Worm (Caenorhabditis elegans): ENCODE data around the gene F41E6.17.

F41E6.17 gene

ce11 chrV:8652177-8652576 lies 28.3 kb downstream of the F41E6.17 start:
- no peak for TF ChIP-seq mep-1 (tag; optimal IDR thresholded peaks at IDR 0.05)
- TF ChIP-seq elt-3 (tag; optimal IDR thresholded peaks at IDR 0.05) = no peak
- no peak for TF ChIP-seq bed-3 (GFP tag; optimal IDR thresholded peaks at IDR 0.05)
- TF ChIP-seq cnd-1 (tag; optimal IDR thresholded peaks at IDR 0.05) = no peak
- no peak for TF ChIP-seq nhr-12 (tag; optimal IDR thresholded peaks at IDR 0.05)

- TF ChIP-seq unc-62 (GFP tag; optimal IDR thresholded peaks at IDR 0.05) = peak; percentile 41
- TF ChIP-seq lin-32 (GFP tag; optimal IDR thresholded peaks at IDR 0.05) = no peak
Measured at ce11 chrV:8653080-8653821, 29.4 kb downstream of the F41E6.17 start.

ce11 chrV:8654460-8655419 lies 30.8 kb downstream of the F41E6.17 start:
- TF ChIP-seq elt-3 (tag; optimal IDR thresholded peaks at IDR 0.05) (no peak), hlh-1 (tag; optimal IDR thresholded peaks at IDR 0.05) (peak; percentile 85), tbx-8 (GFP tag; optimal IDR thresholded peaks at IDR 0.05) (no peak), elt-1 (tag; optimal IDR thresholded peaks at IDR 0.05; ENCODE audit: borderline replicate concordance, insufficient read depth) (no peak), mls-2 (tag; optimal IDR thresholded peaks at IDR 0.05) (no peak), lin-13 (tag; optimal IDR thresholded peaks at IDR 0.05) (no peak), M03D4.4 (tag; optimal IDR thresholded peaks at IDR 0.05) (no peak), nhr-12 (tag; optimal IDR thresholded peaks at IDR 0.05) (no peak), sptf-1 (tag; optimal IDR thresholded peaks at IDR 0.05) (no peak), zip-8 (tag; optimal IDR thresholded peaks at IDR 0.05) (no peak), unc-62 (GFP tag; optimal IDR thresholded peaks at IDR 0.05) (peak; percentile 62), ceh-43 (GFP tag; optimal IDR thresholded peaks at IDR 0.05) (no peak), unc-120 (tag; optimal IDR thresholded peaks at IDR 0.05; ENCODE audit: poor library complexity, severe bottlenecking) (peak; percentile 15)

ce11 chrV:8657911-8658310 lies 34.0 kb downstream of the F41E6.17 start:
- TF ChIP-seq tbx-8 (GFP tag; optimal IDR thresholded peaks at IDR 0.05) = no peak
- TF ChIP-seq sptf-1 (tag; optimal IDR thresholded peaks at IDR 0.05) = no peak
- no peak for TF ChIP-seq pha-4 (tag; optimal IDR thresholded peaks at IDR 0.05)
- no peak for TF ChIP-seq unc-39 (tag; optimal IDR thresholded peaks at IDR 0.05)

- TF ChIP-seq flh-1 (GFP tag; optimal IDR thresholded peaks at IDR 0.05) (no peak), M03D4.4 (tag; optimal IDR thresholded peaks at IDR 0.05) (no peak), hlh-1 (tag; optimal IDR thresholded peaks at IDR 0.05) (peak; percentile 96), unc-62 (GFP tag; optimal IDR thresholded peaks at IDR 0.05) (peak; percentile 70), unc-120 (tag; optimal IDR thresholded peaks at IDR 0.05; ENCODE audit: poor library complexity, severe bottlenecking) (peak; percentile 55)
Measured at ce11 chrV:8658577-8659362, 34.9 kb downstream of the F41E6.17 start.

- TF ChIP-seq elt-1 (tag; optimal IDR thresholded peaks at IDR 0.05; ENCODE audit: borderline replicate concordance, insufficient read depth) (peak; percentile 96), ham-2 (GFP tag; optimal IDR thresholded peaks at IDR 0.05) (peak; percentile 59), unc-120 (tag; optimal IDR thresholded peaks at IDR 0.05; ENCODE audit: poor library complexity, severe bottlenecking) (no peak), nhr-76 (tag; optimal IDR thresholded peaks at IDR 0.05) (no peak), lsy-2 (tag; optimal IDR thresholded peaks at IDR 0.05) (no peak), unc-62 (GFP tag; optimal IDR thresholded peaks at IDR 0.05) (peak; percentile 32), ces-1 (GFP tag; optimal IDR thresholded peaks at IDR 0.05) (no peak), mep-1 (tag; optimal IDR thresholded peaks at IDR 0.05) (no peak)
Measured at ce11 chrV:8660475-8660874, 36.6 kb downstream of the F41E6.17 start.

Measured in whole organism, mixed stage, embryonic.